Worm (Caenorhabditis elegans): Measurements from ENCODE around the gene spsb-1.
A peak's percentile ranks its signal among the peaks of the same experiment; 100 is the strongest.

spsb-1 gene

DNA sequence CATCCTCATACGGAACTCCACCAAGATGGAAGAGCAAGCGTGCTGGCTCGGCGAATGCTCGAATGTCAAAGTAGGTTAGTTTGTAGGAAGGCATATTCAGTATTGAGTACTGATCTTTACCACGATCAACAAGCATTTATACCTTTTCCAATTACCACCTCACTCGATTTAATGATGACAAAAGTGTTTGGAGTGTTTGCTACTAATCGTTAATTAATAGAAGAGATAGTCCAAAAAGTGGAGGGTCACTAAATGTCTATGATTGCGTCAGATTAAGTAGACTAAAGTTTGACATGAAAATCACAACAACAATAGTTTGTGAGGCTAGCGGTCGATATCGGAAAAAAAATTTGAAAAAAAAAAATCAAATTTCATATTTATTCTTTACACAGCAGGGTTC, 13.4 kb upstream of the spsb-1 start, which contains the start of gene gst-34:
TSS of gene gst-34 (minus strand) at position 101 of the 400 bp plus-strand sequence.
- TF ChIP-seq ceh-8 (GFP tag; optimal IDR thresholded peaks at IDR 0.05) (no peak), blmp-1 (tag; optimal IDR thresholded peaks at IDR 0.05) (peak; percentile 2), nhr-85 (tag) (peak; percentile 30)

DNA sequence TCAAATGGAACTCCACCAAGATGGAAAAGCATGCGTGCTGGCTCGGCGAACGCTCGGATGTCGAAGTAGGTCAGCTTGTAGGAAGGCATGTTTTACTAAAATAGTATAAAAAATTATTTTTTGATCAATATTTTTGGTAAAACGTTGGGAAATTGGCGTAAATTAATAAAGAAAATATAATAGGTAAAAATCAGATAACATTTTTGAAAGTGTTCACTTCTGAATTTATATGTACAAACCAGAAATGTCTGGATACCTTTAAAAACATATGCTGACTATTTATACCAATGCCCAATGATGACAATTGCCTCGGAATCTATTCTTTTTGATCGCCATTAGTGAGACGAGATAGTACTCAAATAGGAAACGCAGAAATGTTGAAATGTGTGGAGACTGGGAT, 11.2 kb upstream of the spsb-1 start, which contains the start of gene gst-35:
TSS of gene gst-35 (minus strand) at position 101 of the 400 bp plus-strand sequence.
- TF ChIP-seq nhr-71 (tag; optimal IDR thresholded peaks at IDR 0.05) (no peak), skn-1 (tag; optimal IDR thresholded peaks at IDR 0.05) (peak; percentile 49)

DNA sequence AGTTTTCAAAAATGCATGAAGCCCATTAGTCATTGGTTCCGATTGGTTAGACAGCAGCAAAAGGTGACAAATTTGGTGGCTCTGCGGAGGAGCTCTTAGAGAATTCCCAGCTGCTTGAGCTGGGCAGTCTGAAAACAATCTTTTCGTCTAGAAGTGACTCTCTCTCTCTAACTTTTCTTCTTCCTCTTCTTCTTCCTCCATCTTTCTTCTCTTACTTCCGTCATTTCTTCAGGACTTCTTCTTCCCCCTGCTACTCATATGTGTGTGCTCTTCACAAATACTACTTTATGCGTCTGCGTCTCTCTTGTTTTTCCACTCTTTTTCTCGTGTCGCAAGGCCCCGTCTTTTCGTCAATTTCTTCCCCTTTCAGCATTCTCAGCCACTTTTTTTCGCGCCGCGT, 6.6 kb upstream of the spsb-1 start:
- TF ChIP-seq lin-14 (GFP tag; optimal IDR thresholded peaks at IDR 0.05), result peak; percentile 80
- peak; percentile 35 to 41 for TF ChIP-seq efl-1 (optimal IDR thresholded peaks at IDR 0.05)
- peak; percentile 14 to 84 for TF ChIP-seq efl-1 (GFP tag; optimal IDR thresholded peaks at IDR 0.05 in 1 of 2)
- TF ChIP-seq unc-86 (tag; optimal IDR thresholded peaks at IDR 0.05), result no peak
- TF ChIP-seq fos-1 (tag; optimal IDR thresholded peaks at IDR 0.05), result peak; percentile 12
- no peak for TF ChIP-seq nhr-12 (tag; optimal IDR thresholded peaks at IDR 0.05)
- TF ChIP-seq ztf-11 (tag; optimal IDR thresholded peaks at IDR 0.05), result no peak
- peak; percentile 48 for TF ChIP-seq swsn-7 (tag; optimal IDR thresholded peaks at IDR 0.05)
- TF ChIP-seq egl-13 (tag; optimal IDR thresholded peaks at IDR 0.05), result peak; percentile 57
- TF ChIP-seq irx-1 (tag; optimal IDR thresholded peaks at IDR 0.05), result no peak
- TF ChIP-seq hlh-17 (GFP tag; optimal IDR thresholded peaks at IDR 0.05; ENCODE audit: borderline replicate concordance), result no peak
- no peak for TF ChIP-seq Y116A8C.19 (tag; optimal IDR thresholded peaks at IDR 0.05; ENCODE audit: borderline replicate concordance)
- TF ChIP-seq fkh-8 (tag; optimal IDR thresholded peaks at IDR 0.05), result peak; percentile 79
- TF ChIP-seq ceh-63 (GFP tag; optimal IDR thresholded peaks at IDR 0.05), result no peak
- no peak for TF ChIP-seq nhr-76 (tag; optimal IDR thresholded peaks at IDR 0.05)
- no peak for TF ChIP-seq egl-27 (tag; optimal IDR thresholded peaks at IDR 0.05)
- TF ChIP-seq dpl-1 (GFP tag; optimal IDR thresholded peaks at IDR 0.05), result peak in 1 of 3 experiments; percentile 13
- peak; percentile 48 for TF ChIP-seq nhr-47 (tag; optimal IDR thresholded peaks at IDR 0.05)
- TF ChIP-seq mep-1 (tag; optimal IDR thresholded peaks at IDR 0.05), result peak; percentile 28
- TF ChIP-seq vab-15 (tag; optimal IDR thresholded peaks at IDR 0.05), result no peak
- TF ChIP-seq ceh-82 (tag; optimal IDR thresholded peaks at IDR 0.05), result peak in 2 of 3 experiments; percentile 28 to 50
- peak; percentile 29 for TF ChIP-seq isw-1 (GFP tag; IDR thresholded peaks at IDR 0.05)
- peak; percentile 47 for TF ChIP-seq fkh-10 (GFP tag; optimal IDR thresholded peaks at IDR 0.05)
- TF ChIP-seq ces-1 (GFP tag; optimal IDR thresholded peaks at IDR 0.05), result no peak
- TF ChIP-seq hpl-2 (GFP tag; optimal IDR thresholded peaks at IDR 0.05), result no peak
- TF ChIP-seq nhr-85 (tag), result no peak
- TF ChIP-seq lsy-2 (tag; optimal IDR thresholded peaks at IDR 0.05), result peak; percentile 19 to 29
- TF ChIP-seq grh-1 (GFP tag; IDR thresholded peaks at IDR 0.05), result no peak
- peak; percentile 13 for TF ChIP-seq dsc-1 (tag; optimal IDR thresholded peaks at IDR 0.05)
- no peak for TF ChIP-seq ztf-4 (tag; optimal IDR thresholded peaks at IDR 0.05)
- peak; percentile 29 for TF ChIP-seq snu-23 (GFP tag; optimal IDR thresholded peaks at IDR 0.05)
- TF ChIP-seq lin-35 (GFP tag; optimal IDR thresholded peaks at IDR 0.05), result peak in 1 of 2 experiments; percentile 41
- peak in 1 of 2 experiments; percentile 39 for TF ChIP-seq mdl-1 (tag; optimal IDR thresholded peaks at IDR 0.05)
- no peak for TF ChIP-seq aha-1 (tag; optimal IDR thresholded peaks at IDR 0.05)
- no peak for TF ChIP-seq aly-2 (tag; optimal IDR thresholded peaks at IDR 0.05)
- peak; percentile 47 for TF ChIP-seq nhr-71 (tag; optimal IDR thresholded peaks at IDR 0.05)

DNA sequence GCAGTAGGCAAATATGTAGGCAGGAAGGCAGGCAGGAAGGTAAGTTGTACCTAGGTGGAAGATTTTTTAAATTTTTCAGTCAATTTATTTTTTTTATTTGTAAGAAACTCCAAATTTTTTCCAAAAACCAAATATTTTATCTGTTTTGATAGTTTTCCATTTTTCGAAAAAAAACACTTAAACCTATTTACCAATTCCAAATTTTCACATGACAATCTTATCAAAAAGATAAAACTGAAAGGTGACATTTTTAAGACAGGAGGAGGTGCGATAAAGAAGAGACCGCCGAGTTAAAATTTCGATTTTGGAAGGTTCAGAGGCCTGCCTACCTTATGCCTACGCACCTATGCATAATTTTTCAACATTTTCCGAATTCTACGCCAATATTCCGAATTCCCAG, 5.6 kb upstream of the spsb-1 start:
- TF ChIP-seq elt-2 (tag; optimal IDR thresholded peaks at IDR 0.05), result peak; percentile 66
- TF ChIP-seq ztf-11 (tag; optimal IDR thresholded peaks at IDR 0.05), result no peak

All from whole organism, L1 larva.